Worm (Caenorhabditis elegans) whole organism, L1 larva: Measurements from ENCODE around the gene F32H5.4.

Experiments used
- aha-1 ChIP-seq: fragments of 150-350 bp; optimal IDR thresholded peaks from 2 replicates; lab custom pipeline; 2014; ENCODE audit warnings: missing biosample characterization, missing genetic modification characterization
- lin-35 ChIP-seq, 2 experiments: fragments of 150-350 bp; optimal IDR thresholded peaks; 2 replicates each; lab custom pipeline; 2014; ENCODE audit warnings: missing biosample characterization in 2 of 2, missing genetic modification characterization in 2 of 2, missing genetic modification reagents in 2 of 2
- nhr-77 ChIP-seq: fragments of 150-350 bp; optimal IDR thresholded peaks from 2 replicates; lab custom pipeline; 2014; ENCODE audit warnings: missing biosample characterization, missing genetic modification characterization
- unc-130 ChIP-seq: fragments of 150-350 bp; optimal IDR thresholded peaks from 2 replicates; lab custom pipeline; 2017; ENCODE audit warnings: missing biosample characterization, missing genetic modification characterization, inconsistent platforms

DNA sequence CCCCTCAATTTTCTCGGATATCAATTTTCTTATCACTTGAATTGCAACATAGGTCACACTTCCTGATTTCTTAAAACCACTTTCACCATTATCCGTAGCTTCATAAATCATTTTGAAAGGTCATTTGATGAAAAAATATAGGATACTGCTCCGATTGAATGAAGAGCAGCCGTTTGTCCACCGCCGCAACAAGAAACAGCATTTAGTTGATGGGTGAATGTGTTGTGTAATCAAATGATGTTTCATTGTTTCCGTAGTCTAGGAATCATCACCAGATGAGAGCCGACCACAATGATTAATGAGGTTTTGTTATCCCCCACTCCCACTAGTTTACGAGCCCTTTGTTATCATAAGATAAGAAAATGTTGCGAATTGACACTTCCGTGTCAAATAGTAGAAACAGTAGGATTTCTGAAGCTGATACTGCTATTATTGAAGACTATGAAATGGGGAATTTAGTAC lies 14.5 kb upstream of the F32H5.4 start, which contains the start of gene twk-43:
- TF ChIP-seq unc-130 (no peak), aha-1 (tag; lab: Kevin White, UChicago) (no peak), nhr-77 (no peak), lin-35 (GFP tag; optimal IDR thresholded peaks at IDR 0.05; lab: Kevin White, UChicago) (no peak)
